Worm (Caenorhabditis elegans): ENCODE results near the gene R08D7.5.

Gene R08D7.5

DNA sequence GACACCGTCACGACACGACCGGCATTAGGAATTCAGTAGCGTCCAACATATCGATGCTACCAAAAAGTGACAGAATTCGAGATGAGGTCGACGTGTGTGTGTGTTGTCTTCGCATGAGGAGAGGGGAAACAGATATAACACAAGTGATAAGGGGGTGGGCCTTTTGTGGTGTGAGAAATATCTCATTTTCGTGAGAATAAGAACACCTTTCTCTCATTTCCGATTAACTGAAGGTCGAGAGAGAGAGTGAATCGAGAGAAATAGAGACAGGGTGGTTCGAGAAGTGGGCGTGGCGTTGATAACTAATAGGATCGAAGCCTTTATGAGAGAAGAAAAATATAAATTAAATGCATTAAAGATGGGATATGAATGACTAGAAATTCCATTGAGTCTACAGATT is 9.2 kb downstream of the R08D7.5 start:
- TF ChIP-seq dsc-1 (tag; optimal IDR thresholded peaks at IDR 0.05) (peak; percentile 34), lin-39 (tag; optimal IDR thresholded peaks at IDR 0.05) (no peak), blmp-1 (tag; optimal IDR thresholded peaks at IDR 0.05) (peak; percentile 83), lin-14 (GFP tag; optimal IDR thresholded peaks at IDR 0.05) (peak; percentile 59), nhr-71 (tag; optimal IDR thresholded peaks at IDR 0.05) (peak; percentile 29), aha-1 (tag; optimal IDR thresholded peaks at IDR 0.05) (no peak), unc-86 (tag; optimal IDR thresholded peaks at IDR 0.05) (peak; percentile 52), snu-23 (GFP tag; optimal IDR thresholded peaks at IDR 0.05) (peak; percentile 33), elt-3 (tag; optimal IDR thresholded peaks at IDR 0.05) (peak in 3 of 6 experiments; percentile 38 to 69 (median 51)), C04F5.9 (tag; optimal IDR thresholded peaks at IDR 0.05) (no peak)

DNA sequence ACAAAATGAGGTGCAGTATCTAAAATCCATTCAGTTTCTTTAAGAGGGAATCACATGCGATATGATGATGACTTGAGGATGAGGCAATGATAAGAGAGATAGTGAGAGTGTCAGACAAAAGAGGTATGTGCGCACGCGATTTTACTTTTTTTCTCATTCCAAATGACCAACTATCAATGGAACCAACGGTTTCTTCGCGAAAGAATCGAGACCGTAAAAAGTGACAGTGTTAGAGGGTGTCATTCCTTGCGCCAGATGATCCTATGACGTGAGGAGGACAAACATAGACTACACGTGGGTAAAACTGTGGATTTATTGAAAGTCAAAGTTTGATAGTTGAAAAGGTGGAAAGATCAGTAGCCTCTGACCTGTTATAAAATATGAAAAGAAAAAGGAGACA is 9.9 kb downstream of the R08D7.5 start:
- TF ChIP-seq efl-1 (optimal IDR thresholded peaks at IDR 0.05) (no peak), efl-1 (GFP tag; optimal IDR thresholded peaks at IDR 0.05 in 1 of 2) (peak in 1 of 2 experiments; percentile 91), blmp-1 (tag; optimal IDR thresholded peaks at IDR 0.05) (peak; percentile 97), vab-15 (tag; optimal IDR thresholded peaks at IDR 0.05) (no peak), mdl-1 (tag; optimal IDR thresholded peaks at IDR 0.05) (peak in 1 of 2 experiments; percentile 87), ztf-11 (tag; optimal IDR thresholded peaks at IDR 0.05) (no peak), unc-62 (GFP tag; optimal IDR thresholded peaks at IDR 0.05) (no peak), mep-1 (tag; optimal IDR thresholded peaks at IDR 0.05) (peak; percentile 25), nhr-28 (tag; optimal IDR thresholded peaks at IDR 0.05) (no peak), lir-3 (tag; optimal IDR thresholded peaks at IDR 0.05; ENCODE audit: poor library complexity) (peak; percentile 40), dpl-1 (GFP tag; optimal IDR thresholded peaks at IDR 0.05) (peak in 1 of 3 experiments; percentile 20), alr-1 (tag; optimal IDR thresholded peaks at IDR 0.05; ENCODE audit: borderline replicate concordance) (no peak), nhr-71 (tag; optimal IDR thresholded peaks at IDR 0.05) (peak; percentile 50), snu-23 (GFP tag; optimal IDR thresholded peaks at IDR 0.05) (peak; percentile 35), lin-14 (GFP tag; optimal IDR thresholded peaks at IDR 0.05) (peak; percentile 58), tbx-2 (tag; optimal IDR thresholded peaks at IDR 0.05) (peak; percentile 18), jun-1 (tag; optimal IDR thresholded peaks at IDR 0.05) (peak; percentile 5), zip-4 (GFP tag; optimal IDR thresholded peaks at IDR 0.05) (no peak), nhr-20 (tag; optimal IDR thresholded peaks at IDR 0.05) (peak; percentile 67), skn-1 (tag; optimal IDR thresholded peaks at IDR 0.05) (peak; percentile 23), lsy-2 (tag; optimal IDR thresholded peaks at IDR 0.05) (peak in 1 of 2 experiments; percentile 46), C16A3.4 (tag; optimal IDR thresholded peaks at IDR 0.05) (peak; percentile 1), nhr-19 (GFP tag; conservative IDR thresholded peaks at IDR 0.05) (peak; percentile 36; the same call in 1 of the 2 replicates), lin-35 (GFP tag; optimal IDR thresholded peaks at IDR 0.05) (peak; percentile 15 to 68), elt-3 (tag; optimal IDR thresholded peaks at IDR 0.05) (peak; percentile 16 to 87 (median 75)), nhr-85 (tag) (peak; percentile 69)

DNA sequence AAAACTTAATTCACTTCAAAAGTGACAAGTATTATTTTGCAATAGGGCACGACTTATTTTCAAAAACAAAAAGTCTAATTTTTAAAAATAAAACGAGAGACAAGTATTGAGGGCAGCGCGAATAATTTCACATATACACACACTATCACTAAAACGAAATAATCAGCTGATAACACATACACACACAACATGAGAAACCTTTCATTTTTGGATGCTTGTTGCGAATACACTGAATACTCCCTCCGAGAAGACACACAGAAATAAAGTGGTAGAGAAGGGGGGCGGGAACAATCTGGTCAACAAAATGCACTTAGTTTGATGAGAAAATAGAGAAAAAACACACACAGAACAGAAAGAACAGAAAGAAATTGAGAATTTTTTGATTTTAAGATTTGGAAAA is 10.5 kb downstream of the R08D7.5 start:
- TF ChIP-seq elt-2 (tag; optimal IDR thresholded peaks at IDR 0.05) (peak; percentile 7), blmp-1 (tag; optimal IDR thresholded peaks at IDR 0.05) (peak; percentile 51), pag-3 (tag; optimal IDR thresholded peaks at IDR 0.05; ENCODE audit: borderline replicate concordance, insufficient read depth) (no peak), nhr-90 (tag; optimal IDR thresholded peaks at IDR 0.05; ENCODE audit: poor library complexity) (no peak), elt-3 (tag; optimal IDR thresholded peaks at IDR 0.05) (no peak), fos-1 (tag; optimal IDR thresholded peaks at IDR 0.05) (no peak)

DNA sequence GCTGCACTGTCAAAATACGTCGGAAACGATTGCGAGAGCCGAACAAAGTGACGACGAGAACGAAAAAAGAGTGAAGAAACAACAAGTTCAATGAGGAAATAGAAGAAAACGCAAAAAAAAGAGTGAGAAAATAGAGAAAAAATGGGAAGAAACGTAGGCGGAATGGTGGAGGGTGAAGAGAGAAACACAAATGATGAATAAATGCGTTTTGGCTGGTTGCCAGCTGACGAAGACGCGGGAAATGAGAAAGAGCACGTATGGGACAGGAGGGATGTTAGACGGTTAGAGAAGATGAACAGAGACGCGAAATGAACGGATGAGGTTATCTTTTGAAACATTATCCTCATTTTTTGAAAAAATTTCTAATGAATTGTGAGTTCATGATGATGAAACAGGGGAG is 11.0 kb downstream of the R08D7.5 start:
- TF ChIP-seq nhr-20 (tag; optimal IDR thresholded peaks at IDR 0.05), result peak; percentile 67
- TF ChIP-seq fkh-4 (tag; optimal IDR thresholded peaks at IDR 0.05; ENCODE audit: borderline replicate concordance), result no peak
- no peak for TF ChIP-seq ama-1 (optimal IDR thresholded peaks at IDR 0.05)
- TF ChIP-seq snu-23 (GFP tag; optimal IDR thresholded peaks at IDR 0.05), result peak; percentile 67
- no peak for TF ChIP-seq hlh-17 (GFP tag; optimal IDR thresholded peaks at IDR 0.05; ENCODE audit: borderline replicate concordance)
- TF ChIP-seq nhr-237 (tag; optimal IDR thresholded peaks at IDR 0.05), result no peak
- TF ChIP-seq skn-1 (tag; optimal IDR thresholded peaks at IDR 0.05), result peak; percentile 61
- TF ChIP-seq nhr-84 (tag; optimal IDR thresholded peaks at IDR 0.05), result no peak
- no peak for TF ChIP-seq elt-2 (tag; optimal IDR thresholded peaks at IDR 0.05)
- peak; percentile 50 for TF ChIP-seq nhr-47 (tag; optimal IDR thresholded peaks at IDR 0.05)
- TF ChIP-seq ztf-4 (tag; optimal IDR thresholded peaks at IDR 0.05), result peak; percentile 37
- no peak for TF ChIP-seq aly-2 (tag; optimal IDR thresholded peaks at IDR 0.05)
- TF ChIP-seq nhr-76 (tag; optimal IDR thresholded peaks at IDR 0.05), result no peak
- TF ChIP-seq lin-39 (tag; optimal IDR thresholded peaks at IDR 0.05), result no peak
- TF ChIP-seq ceh-63 (GFP tag; optimal IDR thresholded peaks at IDR 0.05), result no peak
- no peak for TF ChIP-seq pax-3 (tag; optimal IDR thresholded peaks at IDR 0.05)
- TF ChIP-seq vab-15 (tag; optimal IDR thresholded peaks at IDR 0.05), result no peak
- TF ChIP-seq sptf-1 (tag; optimal IDR thresholded peaks at IDR 0.05), result no peak
- no peak for TF ChIP-seq aha-1 (tag; optimal IDR thresholded peaks at IDR 0.05)
